Worm (Caenorhabditis elegans): ENCODE measurements around the gene sru-35.

Gene sru-35

ce11 chrIV:8782172-8782571, 7.9 kb downstream of the sru-35 start:
- TF ChIP-seq ztf-4 (tag; optimal IDR thresholded peaks at IDR 0.05), result no peak
- peak in 1 of 2 experiments; percentile 66 for TF ChIP-seq lsy-2 (tag; optimal IDR thresholded peaks at IDR 0.05)
- TF ChIP-seq sma-9 (GFP tag; optimal IDR thresholded peaks at IDR 0.05), result peak; percentile 73
- TF ChIP-seq sma-9 (tag; optimal IDR thresholded peaks at IDR 0.05), result no peak
- TF ChIP-seq R02D3.7 (tag; optimal IDR thresholded peaks at IDR 0.05), result no peak
- peak; percentile 74 for TF ChIP-seq peb-1 (tag; optimal IDR thresholded peaks at IDR 0.05)
- peak; percentile 27 for TF ChIP-seq sem-4 (tag; optimal IDR thresholded peaks at IDR 0.05)
- TF ChIP-seq ZK546.5 (tag; optimal IDR thresholded peaks at IDR 0.05), result no peak
- peak; percentile 84 for TF ChIP-seq egl-27 (tag; optimal IDR thresholded peaks at IDR 0.05)
- peak; percentile 52 for TF ChIP-seq blmp-1 (tag; optimal IDR thresholded peaks at IDR 0.05; ENCODE audit: insufficient read depth)
- no peak for TF ChIP-seq nhr-23 (tag; optimal IDR thresholded peaks at IDR 0.05)
- TF ChIP-seq nhr-10 (tag; optimal IDR thresholded peaks at IDR 0.05), result no peak
- peak; percentile 46 for TF ChIP-seq nhr-6 (tag; optimal IDR thresholded peaks at IDR 0.05)
- TF ChIP-seq mab-5 (tag; optimal IDR thresholded peaks at IDR 0.05), result peak; percentile 9
- TF ChIP-seq ceh-16 (tag; optimal IDR thresholded peaks at IDR 0.05), result peak; percentile 41
- TF ChIP-seq lin-13 (GFP tag; optimal IDR thresholded peaks at IDR 0.05), result no peak
- no peak for TF ChIP-seq ztf-1 (GFP tag; conservative IDR thresholded peaks at IDR 0.05)
- peak; percentile 51 for TF ChIP-seq snpc-4 (tag; optimal IDR thresholded peaks at IDR 0.05)
- TF ChIP-seq Y55F3AM.14 (GFP tag; optimal IDR thresholded peaks at IDR 0.05), result no peak
- no peak for TF ChIP-seq lin-11 (tag; optimal IDR thresholded peaks at IDR 0.05)
- peak; percentile 85 for TF ChIP-seq F13H6.1 (tag; optimal IDR thresholded peaks at IDR 0.05)
- TF ChIP-seq nhr-25 (tag; optimal IDR thresholded peaks at IDR 0.05), result peak; percentile 94
- TF ChIP-seq lin-39 (tag; optimal IDR thresholded peaks at IDR 0.05), result no peak
- TF ChIP-seq mbf-1 (tag; optimal IDR thresholded peaks at IDR 0.05), result no peak
- TF ChIP-seq unc-39 (tag; optimal IDR thresholded peaks at IDR 0.05), result no peak
- TF ChIP-seq dmd-4 (tag; optimal IDR thresholded peaks at IDR 0.05), result no peak
- peak; percentile 96 for TF ChIP-seq nhr-129 (tag; optimal IDR thresholded peaks at IDR 0.05)
- no peak for TF ChIP-seq aly-2 (tag; optimal IDR thresholded peaks at IDR 0.05)
- TF ChIP-seq nhr-21 (tag; optimal IDR thresholded peaks at IDR 0.05), result peak; percentile 68
- no peak for TF ChIP-seq unc-62 (GFP tag; optimal IDR thresholded peaks at IDR 0.05)
- TF ChIP-seq sma-3 (GFP tag; optimal IDR thresholded peaks at IDR 0.05), result peak; percentile 57
- no peak for TF ChIP-seq nhr-11 (tag; optimal IDR thresholded peaks at IDR 0.05)
- TF ChIP-seq skn-1 (tag; optimal IDR thresholded peaks at IDR 0.05), result no peak
- no peak for TF ChIP-seq ztf-11 (tag; optimal IDR thresholded peaks at IDR 0.05)
- no peak for TF ChIP-seq elt-1 (tag; optimal IDR thresholded peaks at IDR 0.05)
- TF ChIP-seq zag-1 (tag; optimal IDR thresholded peaks at IDR 0.05), result no peak
- peak; percentile 90 for TF ChIP-seq fos-1 (tag; optimal IDR thresholded peaks at IDR 0.05)
- no peak for TF ChIP-seq nhr-12 (tag; optimal IDR thresholded peaks at IDR 0.05)
- TF ChIP-seq alr-1 (tag; optimal IDR thresholded peaks at IDR 0.05), result no peak
- peak; percentile 88 for TF ChIP-seq C34F6.9 (tag; optimal IDR thresholded peaks at IDR 0.05)
- peak; percentile 70 for TF ChIP-seq gmeb-1 (tag; optimal IDR thresholded peaks at IDR 0.05)
- TF ChIP-seq ama-1 (optimal IDR thresholded peaks at IDR 0.05), result no peak
- TF ChIP-seq elt-3 (tag; optimal IDR thresholded peaks at IDR 0.05), result no peak
- no peak for TF ChIP-seq ceh-82 (tag; optimal IDR thresholded peaks at IDR 0.05)
- peak; percentile 45 for TF ChIP-seq unc-55 (GFP tag; optimal IDR thresholded peaks at IDR 0.05)
- TF ChIP-seq crh-2 (tag; optimal IDR thresholded peaks at IDR 0.05), result peak; percentile 34
- TF ChIP-seq mdl-1 (tag; optimal IDR thresholded peaks at IDR 0.05), result peak in 1 of 2 experiments; percentile 48
- TF ChIP-seq nhr-77 (tag; optimal IDR thresholded peaks at IDR 0.05), result no peak
- no peak for TF ChIP-seq nhr-237 (tag; optimal IDR thresholded peaks at IDR 0.05)

Measured in whole organism, L2 larva.